Worm (Caenorhabditis elegans) whole organism, L3 larva: Measurements from ENCODE around the gene dpy-17.
A peak's percentile ranks its signal among the peaks of the same experiment; 100 is the strongest.

Source experiments
- R02D3.7 ChIP-seq: fragments of 150-350 bp; optimal IDR thresholded peaks from 2 replicates; lab custom pipeline; 2014; ENCODE audit warnings: missing biosample characterization, missing genetic modification characterization
- ZK546.5 ChIP-seq: sonication (generic microtip); optimal IDR thresholded peaks from 2 replicates; lab custom pipeline; 2017; ENCODE audit warnings: missing biosample characterization, missing genetic modification characterization
- aly-2 ChIP-seq: fragments of 150-350 bp; optimal IDR thresholded peaks from 2 replicates; lab custom pipeline; 2014; ENCODE audit warnings: missing biosample characterization, missing genetic modification characterization
- ama-1 ChIP-seq: fragments of 150-350 bp; optimal IDR thresholded peaks from 2 replicates; lab custom pipeline; 2018
- ceh-16 ChIP-seq: sonication (generic microtip); optimal IDR thresholded peaks from 2 replicates; lab custom pipeline; 2017; ENCODE audit warnings: missing biosample characterization, missing genetic modification characterization
- ceh-28 ChIP-seq: fragments of 150-350 bp; optimal IDR thresholded peaks from 2 replicates; lab custom pipeline; 2014; ENCODE audit warnings: missing biosample characterization, missing genetic modification reagents, missing genetic modification characterization
- ceh-82 ChIP-seq: fragments of 150-350 bp; optimal IDR thresholded peaks from 2 replicates; lab custom pipeline; 2014; ENCODE audit warnings: missing biosample characterization, missing genetic modification characterization
- ceh-9 ChIP-seq: sonication (generic microtip); optimal IDR thresholded peaks from 2 replicates; lab custom pipeline; 2018; ENCODE audit warnings: missing biosample characterization, missing genetic modification characterization
- elt-1 ChIP-seq: fragments of 150-350 bp; optimal IDR thresholded peaks from 2 replicates; lab custom pipeline; 2014; ENCODE audit warnings: missing biosample characterization, missing genetic modification characterization
- elt-2 ChIP-seq: sonication (generic microtip); optimal IDR thresholded peaks from 2 replicates; lab custom pipeline; 2016; ENCODE audit warnings: missing genetic modification reagents, mild to moderate bottlenecking, missing genetic modification characterization, missing compliant biosample characterization
- elt-3 ChIP-seq, 3 experiments: fragments of 150-350 bp in 1 of 3; sonication (generic microtip) in 2 of 3; optimal IDR thresholded peaks; 2 replicates in 2 of 3; 4 replicates in 1 of 3; lab custom pipeline; 2014 to 2017; ENCODE audit warnings: missing biosample characterization in 3 of 3, missing genetic modification characterization in 3 of 3
- fkh-10 ChIP-seq: sonication (generic microtip); optimal IDR thresholded peaks from 2 replicates; lab custom pipeline; 2017; ENCODE audit warnings: missing biosample characterization, missing genetic modification reagents, missing genetic modification characterization
- fkh-2 ChIP-seq: fragments of 150-350 bp; optimal IDR thresholded peaks from 2 replicates; lab custom pipeline; 2014; ENCODE audit warnings: missing biosample characterization, missing genetic modification reagents, missing genetic modification characterization
- fos-1 ChIP-seq: fragments of 150-350 bp; optimal IDR thresholded peaks from 2 replicates; lab custom pipeline; 2014; ENCODE audit warnings: missing biosample characterization, missing genetic modification characterization
- hmg-11 ChIP-seq: sonication (generic microtip); optimal IDR thresholded peaks from 2 replicates; lab custom pipeline; 2016; ENCODE audit warnings: missing genetic modification characterization, missing compliant biosample characterization
- jun-1 ChIP-seq: fragments of 150-350 bp; optimal IDR thresholded peaks from 2 replicates; lab custom pipeline; 2014; ENCODE audit warnings: missing biosample characterization, missing genetic modification reagents, missing genetic modification characterization
- lin-15B ChIP-seq: fragments of 150-350 bp; optimal IDR thresholded peaks from 2 replicates; lab custom pipeline; 2014; ENCODE audit warnings: missing biosample characterization, missing genetic modification characterization
- lin-39 ChIP-seq: fragments of 150-350 bp; optimal IDR thresholded peaks from 2 replicates; lab custom pipeline; 2018; ENCODE audit warnings: missing biosample characterization, missing genetic modification reagents, missing genetic modification characterization
- mdl-1 ChIP-seq: fragments of 150-350 bp; optimal IDR thresholded peaks from 2 replicates; lab custom pipeline; 2014; ENCODE audit warnings: missing biosample characterization, missing genetic modification characterization
- mml-1 ChIP-seq: fragments of 150-350 bp; sonication (generic microtip); optimal IDR thresholded peaks from 3 replicates; lab custom pipeline; 2014; ENCODE audit warnings: missing biosample characterization, missing genetic modification characterization
- nfya-1 ChIP-seq: sonication (generic microtip); optimal IDR thresholded peaks from 2 replicates; lab custom pipeline; 2017; ENCODE audit warnings: missing genetic modification characterization, mild to moderate bottlenecking, missing compliant biosample characterization, antibody characterized with exemption, moderate library complexity; ENCODE audit not compliant: insufficient read depth
- nhr-11 ChIP-seq: fragments of 150-350 bp; optimal IDR thresholded peaks from 2 replicates; lab custom pipeline; 2014; ENCODE audit warnings: missing biosample characterization, missing genetic modification characterization
- nhr-12 ChIP-seq: fragments of 150-350 bp; optimal IDR thresholded peaks from 2 replicates; lab custom pipeline; 2014; ENCODE audit warnings: missing biosample characterization, missing genetic modification characterization
- nhr-23 ChIP-seq: fragments of 150-350 bp; optimal IDR thresholded peaks from 2 replicates; lab custom pipeline; 2014; ENCODE audit warnings: missing biosample characterization, missing genetic modification reagents, missing genetic modification characterization
- nhr-25 ChIP-seq: sonication (generic microtip); optimal IDR thresholded peaks from 2 replicates; lab custom pipeline; 2017; ENCODE audit warnings: missing biosample characterization, missing genetic modification characterization
- nhr-28 ChIP-seq: fragments of 150-350 bp; optimal IDR thresholded peaks from 2 replicates; lab custom pipeline; 2014; ENCODE audit warnings: missing biosample characterization, missing genetic modification characterization
- nhr-43 ChIP-seq: sonication (generic microtip); optimal IDR thresholded peaks from 2 replicates; lab custom pipeline; 2016; ENCODE audit warnings: mild to moderate bottlenecking, missing genetic modification characterization, missing compliant biosample characterization; ENCODE audit not compliant: poor library complexity, severe bottlenecking
- nhr-67 ChIP-seq: fragments of 150-350 bp; optimal IDR thresholded peaks from 2 replicates; lab custom pipeline; 2014; ENCODE audit warnings: missing biosample characterization, missing genetic modification characterization
- nhr-76 ChIP-seq: fragments of 150-350 bp; sonication (generic microtip); optimal IDR thresholded peaks from 5 replicates; lab custom pipeline; 2014; ENCODE audit warnings: missing biosample characterization, missing genetic modification characterization
- nhr-77 ChIP-seq: fragments of 150-350 bp; optimal IDR thresholded peaks from 2 replicates; lab custom pipeline; 2014; ENCODE audit warnings: missing biosample characterization, missing genetic modification characterization
- pqm-1 ChIP-seq: fragments of 150-350 bp; optimal IDR thresholded peaks from 2 replicates; lab custom pipeline; 2017; ENCODE audit warnings: missing biosample characterization, missing genetic modification characterization, inconsistent platforms
- sea-2 ChIP-seq: fragments of 150-350 bp; sonication (generic microtip); optimal IDR thresholded peaks from 4 replicates; lab custom pipeline; 2014; ENCODE audit warnings: missing biosample characterization, missing genetic modification reagents, missing genetic modification characterization
- tbx-2 ChIP-seq: sonication (generic microtip); optimal IDR thresholded peaks from 2 replicates; lab custom pipeline; 2016; ENCODE audit warnings: mild to moderate bottlenecking, missing genetic modification characterization, missing compliant biosample characterization
- unc-62 ChIP-seq: fragments of 150-350 bp; sonication (generic microtip); optimal IDR thresholded peaks from 4 replicates; lab custom pipeline; 2014; ENCODE audit warnings: missing biosample characterization, missing genetic modification reagents, missing genetic modification characterization
- zag-1 ChIP-seq: fragments of 150-350 bp; optimal IDR thresholded peaks from 2 replicates; lab custom pipeline; 2014; ENCODE audit warnings: missing biosample characterization, missing genetic modification characterization

Gene dpy-17

ce11 chrIII:5085529-5085928, 21.6 kb upstream of the dpy-17 start, which contains the start of gene cah-1:
Gene cah-1 (minus strand): TSS chrIII:5085629.
- no peak for TF ChIP-seq unc-62 (GFP tag; lab: Kevin White, UChicago)
- no peak for TF ChIP-seq nhr-12 (tag; lab: Kevin White, UChicago)
- TF ChIP-seq zag-1: no peak
- TF ChIP-seq nhr-76 (tag; lab: Kevin White, UChicago): no peak
- TF ChIP-seq lin-15B (tag; lab: Kevin White, UChicago): peak; percentile 68
- no peak for TF ChIP-seq ZK546.5 (tag; lab: Kevin White, UChicago)
- TF ChIP-seq nhr-23 (tag; lab: Kevin White, UChicago): no peak

- TF ChIP-seq nhr-23 (tag; lab: Kevin White, UChicago) (peak; percentile 27), nhr-25 (peak; percentile 6), nhr-43 (tag; lab: Kevin White, UChicago) (peak; percentile 67), fos-1 (no peak), mml-1 (tag; lab: Kevin White, UChicago) (no peak)
These were observed 17.6 kb upstream of the dpy-17 start for ce11 chrIII:5089489-5089888.

DNA sequence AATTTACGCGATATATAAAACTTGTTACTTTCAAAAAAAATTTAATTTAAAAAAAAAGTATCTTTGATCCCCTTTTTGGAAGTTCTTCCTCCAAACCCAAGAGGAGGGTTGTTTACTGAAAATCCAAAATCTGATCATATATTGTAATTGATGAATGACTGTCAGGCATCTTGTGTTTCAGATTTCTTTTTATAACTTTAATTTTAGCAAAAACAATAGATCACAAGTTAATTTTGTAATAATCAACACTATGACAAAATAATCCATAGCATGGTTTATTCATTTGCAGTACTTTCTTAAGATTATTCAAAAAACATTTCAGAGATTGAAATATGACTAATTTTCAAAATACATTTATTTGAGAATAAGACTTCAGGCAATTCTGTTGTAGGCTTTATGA, 14.8 kb upstream of the dpy-17 start:
- TF ChIP-seq nhr-23 (tag; lab: Kevin White, UChicago) (no peak), nhr-28 (tag; lab: Kevin White, UChicago) (no peak), jun-1 (no peak), ceh-82 (tag; lab: Kevin White, UChicago) (no peak), ama-1 (peak; percentile 14)

ce11 chrIII:5094506-5094905, 12.6 kb upstream of the dpy-17 start, which contains the start of gene F54D8.10:
Gene F54D8.10 (plus strand): TSS chrIII:5094806.
- TF ChIP-seq nfya-1 (no peak), elt-1 (no peak), elt-2 (no peak), nhr-28 (tag; lab: Kevin White, UChicago) (no peak), sea-2 (GFP tag; lab: Kevin White, UChicago) (no peak)

ce11 chrIII:5096741-5097140, 10.4 kb upstream of the dpy-17 start:
- TF ChIP-seq nhr-43 (tag; lab: Kevin White, UChicago) (peak; percentile 89), nhr-28 (tag; lab: Kevin White, UChicago) (no peak), elt-3 (tag; optimal IDR thresholded peaks at IDR 0.05; lab: Kevin White, UChicago) (peak; percentile 46 to 70 (median 48)), nhr-23 (tag; lab: Kevin White, UChicago) (peak; percentile 75), nhr-25 (peak; percentile 32)
- TF ChIP-seq, all 47 proteins: peak for 4

- TF ChIP-seq ceh-28 (tag; lab: Kevin White, UChicago) (no peak), ama-1 (no peak), hmg-11 (tag; lab: Kevin White, UChicago) (no peak), nhr-28 (tag; lab: Kevin White, UChicago) (no peak), sea-2 (GFP tag; lab: Kevin White, UChicago) (no peak), fkh-2 (tag; lab: Kevin White, UChicago) (no peak), nhr-67 (tag; lab: Kevin White, UChicago) (no peak)
These were observed 8.3 kb upstream of the dpy-17 start for ce11 chrIII:5098740-5099276.

- no peak for TF ChIP-seq nhr-77 (tag; lab: Kevin White, UChicago)
- peak; percentile 33 for TF ChIP-seq nhr-43 (tag; lab: Kevin White, UChicago)
- TF ChIP-seq nhr-76 (tag; lab: Kevin White, UChicago): no peak
- no peak for TF ChIP-seq fkh-10 (GFP tag; lab: Kevin White, UChicago)
- TF ChIP-seq hmg-11 (tag; lab: Kevin White, UChicago): no peak
These were observed 7.6 kb upstream of the dpy-17 start for ce11 chrIII:5099500-5099899.

DNA sequence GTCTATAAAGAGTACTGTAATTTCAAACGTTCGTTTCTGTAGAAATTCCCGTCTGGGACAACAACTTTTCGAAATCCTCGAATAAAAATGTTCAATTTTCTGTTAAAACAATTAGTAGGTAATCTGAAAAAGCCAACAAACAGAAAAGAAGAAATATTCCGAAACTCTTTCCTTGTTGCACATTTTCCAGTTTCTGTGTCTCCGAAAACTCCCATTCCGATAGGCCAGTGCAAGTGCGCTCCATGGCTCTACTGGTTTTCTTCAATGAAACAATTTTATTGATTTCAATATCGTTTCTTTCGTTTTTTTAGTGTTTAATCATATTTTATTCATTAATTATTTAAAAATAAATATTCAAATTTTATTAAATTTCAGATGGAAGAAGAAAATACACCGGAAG, 4.5 kb upstream of the dpy-17 start, which contains the start of gene F54D8.6:
F54D8.6 (plus strand) TSS at position 370 of the 400 bp plus-strand sequence.
- TF ChIP-seq tbx-2 (tag; lab: Kevin White, UChicago) (no peak), jun-1 (no peak), nhr-12 (tag; lab: Kevin White, UChicago) (no peak), ama-1 (no peak), R02D3.7 (tag; lab: Kevin White, UChicago) (no peak), fkh-10 (GFP tag; lab: Kevin White, UChicago) (no peak), nhr-11 (tag; lab: Kevin White, UChicago) (no peak), nfya-1 (peak; percentile 63), unc-62 (GFP tag; lab: Kevin White, UChicago) (no peak), pqm-1 (peak; percentile 18), ceh-9 (tag; lab: Kevin White, UChicago) (no peak), aly-2 (tag; lab: Kevin White, UChicago) (no peak), ZK546.5 (tag; lab: Kevin White, UChicago) (no peak), fkh-2 (tag; lab: Kevin White, UChicago) (no peak), mdl-1 (no peak), lin-39 (tag; lab: Kevin White, UChicago) (no peak), nhr-77 (tag; lab: Kevin White, UChicago) (no peak), mml-1 (tag; lab: Kevin White, UChicago) (no peak), ceh-82 (tag; lab: Kevin White, UChicago) (no peak), sea-2 (GFP tag; lab: Kevin White, UChicago) (no peak), nhr-23 (tag; lab: Kevin White, UChicago) (peak; percentile 52), hmg-11 (tag; lab: Kevin White, UChicago) (peak; percentile 23), ceh-16 (tag; lab: Kevin White, UChicago) (no peak)
